Worm (Caenorhabditis elegans) whole organism, L1 larva: ENCODE results near the gene ubq-1.

Experiments
- dpl-1 ChIP-seq, 3 experiments: fragments of 150-350 bp in 2 of 3; sonication (generic microtip) in 1 of 3; optimal IDR thresholded peaks; 2 replicates each; lab custom pipeline; 2014 to 2017; ENCODE audit warnings: missing biosample characterization in 3 of 3, missing genetic modification characterization in 3 of 3, missing genetic modification reagents in 3 of 3
- fkh-10 ChIP-seq: sonication (generic microtip); optimal IDR thresholded peaks from 2 replicates; lab custom pipeline; 2017; ENCODE audit warnings: missing biosample characterization, missing genetic modification reagents, missing genetic modification characterization
- hlh-17 ChIP-seq: fragments of 200-800 bp; sonication (Bioruptor generic); optimal IDR thresholded peaks from 2 replicates; lab custom pipeline; 2018; ENCODE audit warnings: missing genetic modification characterization, mild to moderate bottlenecking, missing compliant biosample characterization, moderate library complexity, borderline replicate concordance
- hpl-2 ChIP-seq: fragments of 150-350 bp; optimal IDR thresholded peaks from 2 replicates; lab custom pipeline; 2014; ENCODE audit warnings: missing biosample characterization, missing genetic modification reagents, missing genetic modification characterization
- lin-14 ChIP-seq: fragments of 200-800 bp; sonication (Bioruptor generic); optimal IDR thresholded peaks from 2 replicates; lab custom pipeline; 2018; ENCODE audit warnings: mild to moderate bottlenecking, missing genetic modification characterization, moderate library complexity, missing compliant biosample characterization
- lir-3 ChIP-seq: sonication (generic microtip); optimal IDR thresholded peaks from 2 replicates; lab custom pipeline; 2016; ENCODE audit warnings: mild to moderate bottlenecking, missing genetic modification characterization, moderate library complexity, missing compliant biosample characterization; ENCODE audit not compliant: poor library complexity
- lsy-2 ChIP-seq, 2 experiments: fragments of 150-350 bp; optimal IDR thresholded peaks; 2 replicates each; lab custom pipeline; 2014; ENCODE audit warnings: missing biosample characterization in 2 of 2, missing genetic modification characterization in 2 of 2
- mdl-1 ChIP-seq, 2 experiments: fragments of 150-350 bp; optimal IDR thresholded peaks; 2 replicates each; lab custom pipeline; 2014 to 2017; ENCODE audit warnings: missing biosample characterization in 2 of 2, missing genetic modification characterization in 2 of 2, inconsistent platforms in 1 of 2
- nhr-76 ChIP-seq: sonication (generic microtip); optimal IDR thresholded peaks from 2 replicates; lab custom pipeline; 2017; ENCODE audit warnings: missing biosample characterization, missing genetic modification characterization
- nhr-77 ChIP-seq: fragments of 150-350 bp; optimal IDR thresholded peaks from 2 replicates; lab custom pipeline; 2014; ENCODE audit warnings: missing biosample characterization, missing genetic modification characterization
- rnt-1 ChIP-seq: sonication (generic microtip); optimal IDR thresholded peaks from 2 replicates; lab custom pipeline; 2016; ENCODE audit warnings: mild to moderate bottlenecking, missing genetic modification characterization, moderate library complexity, missing compliant biosample characterization
- unc-130 ChIP-seq: fragments of 150-350 bp; optimal IDR thresholded peaks from 2 replicates; lab custom pipeline; 2017; ENCODE audit warnings: missing biosample characterization, missing genetic modification characterization, inconsistent platforms
- unc-62 ChIP-seq: fragments of 150-350 bp; optimal IDR thresholded peaks from 2 replicates; lab custom pipeline; 2014; ENCODE audit warnings: missing biosample characterization, missing genetic modification reagents, missing genetic modification characterization
- ztf-11 ChIP-seq, 2 experiments: sonication (generic microtip); optimal IDR thresholded peaks; 2 replicates each; lab custom pipeline; 2016 to 2017; ENCODE audit warnings: missing genetic modification characterization in 2 of 2, missing biosample characterization in 1 of 2, missing compliant biosample characterization in 1 of 2

DNA sequence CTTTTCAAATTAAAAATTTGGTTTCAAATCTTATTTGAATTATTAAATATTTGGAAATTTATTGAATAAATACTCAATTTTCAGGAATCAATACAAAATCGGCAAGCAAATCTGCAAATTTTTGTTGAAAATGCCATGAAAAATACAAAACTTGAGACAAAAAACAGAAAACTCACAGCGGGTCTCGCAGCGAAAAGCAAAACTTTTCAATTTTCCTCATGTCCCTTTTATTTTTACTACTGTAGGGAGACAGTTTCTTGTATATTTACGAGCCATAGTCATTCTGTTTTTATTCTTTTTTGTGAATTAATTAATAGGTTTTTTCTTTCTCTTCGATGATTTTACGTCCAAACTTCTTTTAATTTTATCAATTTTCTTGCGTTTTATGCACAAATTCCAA lies 48.4 kb downstream of the ubq-1 start:
- TF ChIP-seq ztf-11 (tag; optimal IDR thresholded peaks at IDR 0.05; lab: Kevin White, UChicago) (no peak), lsy-2 (tag; optimal IDR thresholded peaks at IDR 0.05; lab: Kevin White, UChicago) (no peak), mdl-1 (tag; optimal IDR thresholded peaks at IDR 0.05; lab: Kevin White, UChicago) (no peak), nhr-76 (no peak), fkh-10 (GFP tag; lab: Kevin White, UChicago) (no peak), dpl-1 (GFP tag; optimal IDR thresholded peaks at IDR 0.05; lab: Kevin White, UChicago) (no peak), lir-3 (no peak), nhr-77 (tag; lab: Kevin White, UChicago) (no peak), unc-130 (tag; lab: Kevin White, UChicago) (no peak), hlh-17 (no peak), lin-14 (GFP tag; lab: Kevin White, UChicago) (no peak), rnt-1 (tag; lab: Kevin White, UChicago) (no peak), unc-62 (GFP tag; lab: Kevin White, UChicago) (no peak), hpl-2 (no peak)
